Fruit fly (Drosophila melanogaster) Kc167 (cell line): ENCODE results near the gene ND-13A.

ENCODE experiments used
- Myc ChIP-seq: fragments of >200 bp; optimal IDR thresholded peaks from 2 replicates; lab custom pipeline; 2017; ENCODE audit warnings: missing external identifiers
- Sin3A ChIP-seq: fragments of >200 bp; optimal IDR thresholded peaks from 2 replicates; lab custom pipeline; 2018; ENCODE audit warnings: missing external identifiers
- h ChIP-seq: fragments of >200 bp; optimal IDR thresholded peaks from 3 replicates; lab custom pipeline; 2018; ENCODE audit warnings: missing external identifiers
- insv ChIP-seq: fragments of >200 bp; optimal IDR thresholded peaks from 3 replicates; lab custom pipeline; 2018; ENCODE audit warnings: missing external identifiers
- psq ChIP-seq: fragments of >200 bp; optimal IDR thresholded peaks from 2 replicates; lab custom pipeline; 2017; ENCODE audit warnings: missing external identifiers
- ttk ChIP-seq: sonication (Bioruptor generic); optimal IDR thresholded peaks from 2 replicates; lab custom pipeline; 2017; ENCODE audit warnings: missing external identifiers

Gene ND-13A

DNA sequence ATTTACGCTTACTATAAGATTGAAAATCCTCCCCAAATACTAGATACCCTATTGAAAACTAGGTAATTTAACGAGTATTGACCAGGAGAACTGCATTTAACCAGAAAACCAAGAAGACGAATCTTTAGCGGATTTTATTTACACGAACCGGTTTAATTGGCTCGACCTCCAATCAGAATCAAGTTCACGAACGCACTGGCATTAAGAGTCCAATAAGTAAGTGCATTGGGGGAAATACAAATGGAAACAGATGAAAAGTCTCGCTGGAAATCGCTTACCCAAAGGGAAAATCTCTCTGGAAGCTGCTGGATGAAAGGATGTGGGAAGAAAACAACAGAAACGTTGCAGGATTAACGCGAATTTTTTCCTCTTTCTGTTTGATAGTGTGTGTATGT lies 7.5 kb downstream of the ND-13A start:
- TF ChIP-seq psq (lab: Kevin White, UChicago) (no peak), insv (lab: Kevin White, UChicago) (no peak), Myc (no peak), ttk (lab: Kevin White, UChicago) (no peak), Sin3A (lab: Kevin White, UChicago) (no peak), h (lab: Kevin White, UChicago) (no peak)

DNA sequence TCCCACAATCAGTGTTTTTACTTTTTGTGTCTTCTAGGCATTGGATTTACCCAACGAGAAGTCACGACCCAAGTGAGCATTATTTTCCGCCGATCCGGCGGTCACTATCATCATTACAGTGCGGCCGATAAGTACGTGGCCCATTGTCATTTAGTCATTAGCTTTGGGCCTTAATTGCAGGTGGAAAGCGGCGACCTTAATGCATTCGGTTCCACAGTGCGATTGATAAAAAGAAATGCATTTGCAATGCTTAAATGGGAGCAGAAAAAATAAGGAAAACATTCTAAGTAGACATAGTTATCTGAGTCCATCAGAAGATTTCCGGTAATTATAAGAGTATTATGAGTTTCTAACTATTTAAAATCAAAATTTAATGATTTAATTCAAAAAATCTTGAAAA lies 7.9 kb downstream of the ND-13A start:
- TF ChIP-seq ttk (lab: Kevin White, UChicago) (no peak), h (lab: Kevin White, UChicago) (no peak), insv (lab: Kevin White, UChicago) (no peak), Sin3A (lab: Kevin White, UChicago) (no peak), psq (lab: Kevin White, UChicago) (no peak), Myc (no peak)

DNA sequence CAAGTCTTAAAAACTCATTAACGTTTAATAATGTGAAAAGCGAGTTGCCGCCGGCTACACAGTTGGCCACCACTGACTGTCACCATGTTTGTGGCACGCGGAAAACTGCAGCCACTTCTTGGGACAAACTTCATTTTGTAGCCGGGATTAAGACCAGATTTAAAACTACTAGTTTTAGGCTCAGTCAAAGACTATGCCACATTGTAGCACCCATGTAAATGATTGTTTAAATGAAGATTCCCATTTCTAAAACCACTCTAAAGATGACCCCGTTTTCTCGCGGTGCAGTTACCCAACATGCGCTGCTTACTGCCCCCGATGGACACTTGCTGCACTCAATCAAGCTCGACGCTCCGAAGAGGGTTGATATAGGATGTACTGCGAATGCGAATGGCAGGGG lies 9.7 kb downstream of the ND-13A start:
- TF ChIP-seq psq (lab: Kevin White, UChicago) (no peak), h (lab: Kevin White, UChicago) (no peak), Myc (no peak), insv (lab: Kevin White, UChicago) (no peak), Sin3A (lab: Kevin White, UChicago) (no peak), ttk (lab: Kevin White, UChicago) (no peak)

DNA sequence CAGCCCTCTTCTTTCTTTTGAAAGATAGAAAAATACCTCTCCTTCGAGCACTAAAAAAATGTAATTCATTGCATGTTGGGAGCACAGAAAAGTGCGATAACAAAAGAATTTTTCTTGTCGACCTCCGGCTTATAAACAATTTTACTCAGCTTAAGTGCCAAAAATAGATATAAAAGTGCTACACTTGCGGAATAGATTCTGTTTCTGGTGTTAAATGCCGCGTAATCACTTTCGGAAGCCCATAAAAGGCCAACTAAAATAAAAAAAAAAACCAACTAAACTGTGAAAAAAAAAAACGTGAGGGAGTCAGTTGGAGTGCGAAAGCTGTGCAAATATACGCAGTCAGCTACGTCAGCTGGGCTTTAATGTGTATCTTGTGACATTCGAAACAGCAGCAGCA lies 10.4 kb downstream of the ND-13A start:
- no peak for TF ChIP-seq Myc
- no peak for TF ChIP-seq insv (lab: Kevin White, UChicago)
- no peak for TF ChIP-seq h (lab: Kevin White, UChicago)

DNA sequence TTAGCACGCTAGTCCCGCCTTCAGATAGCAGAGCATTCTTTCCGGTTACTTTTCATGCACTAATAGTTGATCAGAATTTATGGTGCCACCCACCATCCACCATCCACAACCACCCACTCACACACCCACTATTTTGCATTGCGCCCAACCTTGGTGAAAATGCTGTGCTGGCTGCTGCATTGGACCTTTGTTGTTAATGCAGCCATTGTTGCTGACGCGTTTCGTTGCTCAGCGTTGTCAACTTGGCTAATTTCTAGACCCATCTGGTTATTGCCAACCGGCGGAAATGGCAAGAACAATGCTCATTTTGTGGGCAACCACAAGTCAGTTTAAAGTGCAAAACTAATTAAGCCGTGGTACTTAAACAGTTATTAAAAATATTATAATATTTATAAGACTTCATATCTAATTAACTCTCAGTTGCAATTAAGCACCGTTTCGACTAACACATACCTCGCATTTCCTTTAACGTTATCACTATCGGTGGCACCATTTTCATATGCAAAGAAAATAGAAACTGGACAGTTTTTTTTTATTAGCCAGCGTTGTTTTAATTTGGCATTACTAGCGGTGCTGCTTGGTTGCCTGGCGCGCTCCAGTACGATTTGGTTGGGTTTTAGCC lies 11.3 kb downstream of the ND-13A start:
- TF ChIP-seq h (lab: Kevin White, UChicago) (no peak), psq (lab: Kevin White, UChicago) (no peak), insv (lab: Kevin White, UChicago) (no peak), Myc (no peak), Sin3A (lab: Kevin White, UChicago) (no peak), ttk (lab: Kevin White, UChicago) (no peak)

- no peak for TF ChIP-seq Myc
- TF ChIP-seq ttk (lab: Kevin White, UChicago) = no peak
Measured at dm6 chr2L:5086905-5087522, 13.1 kb downstream of the ND-13A start.

DNA sequence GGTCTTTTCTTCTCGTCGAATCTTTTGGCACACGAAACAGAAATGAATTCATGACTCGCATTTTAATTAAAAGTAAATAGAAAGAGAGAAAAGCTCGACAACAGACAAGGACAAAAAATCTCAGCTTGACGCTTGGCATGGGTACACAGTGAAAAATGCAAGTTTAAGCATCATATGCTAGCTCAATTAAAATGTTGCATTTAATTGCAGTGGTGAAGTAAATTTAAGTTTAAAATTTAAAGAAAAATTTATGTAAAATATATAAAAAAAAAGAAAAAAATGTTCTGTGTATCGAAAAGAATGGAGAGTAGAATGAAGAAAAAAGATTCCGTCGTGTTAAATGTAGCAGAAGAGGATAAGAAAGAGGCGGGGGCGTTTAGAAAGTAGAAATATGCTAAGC lies 14.5 kb downstream of the ND-13A start:
- TF ChIP-seq Myc (no peak), Sin3A (lab: Kevin White, UChicago) (no peak), h (lab: Kevin White, UChicago) (no peak), psq (lab: Kevin White, UChicago) (no peak), insv (lab: Kevin White, UChicago) (no peak), ttk (lab: Kevin White, UChicago) (no peak)

dm6 chr2L:5084586-5085257 lies 15.4 kb downstream of the ND-13A start:
- TF ChIP-seq insv (lab: Kevin White, UChicago) (no peak), Myc (no peak), ttk (lab: Kevin White, UChicago) (no peak), Sin3A (lab: Kevin White, UChicago) (no peak), h (lab: Kevin White, UChicago) (no peak), psq (lab: Kevin White, UChicago) (no peak)

DNA sequence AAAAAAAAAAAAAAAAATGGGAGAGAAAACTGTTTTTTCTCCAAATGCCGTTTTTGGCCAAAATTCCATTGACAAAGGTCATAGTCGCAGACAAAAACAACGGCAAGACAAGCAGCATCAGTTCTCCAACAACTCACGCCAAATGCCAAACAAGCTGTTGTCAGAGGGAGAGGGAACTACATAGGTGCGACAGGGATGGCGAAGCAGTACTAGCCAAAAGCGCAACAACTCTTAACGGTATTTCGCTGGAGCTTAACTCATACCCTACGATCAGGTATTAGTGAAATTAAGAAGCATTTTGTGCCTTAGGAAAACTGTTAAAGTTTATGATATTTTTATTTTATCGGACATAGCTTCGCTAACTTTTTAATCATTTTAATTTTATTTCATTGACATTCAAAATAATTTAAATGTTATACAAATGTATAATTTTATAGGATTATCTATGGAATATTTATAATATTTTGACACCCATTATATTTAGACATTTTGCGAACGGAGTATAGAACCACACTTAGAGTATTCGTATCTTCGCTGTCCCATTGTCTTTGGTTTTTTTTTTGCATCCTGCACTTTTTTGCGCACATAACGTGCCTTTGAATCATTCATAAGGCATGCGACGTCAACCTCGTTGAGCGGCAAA lies 19.7 kb downstream of the ND-13A start:
- TF ChIP-seq insv (lab: Kevin White, UChicago) (no peak), psq (lab: Kevin White, UChicago) (no peak), ttk (lab: Kevin White, UChicago) (no peak), Myc (no peak), h (lab: Kevin White, UChicago) (no peak), Sin3A (lab: Kevin White, UChicago) (no peak)

- no peak for TF ChIP-seq ttk (lab: Kevin White, UChicago)
- TF ChIP-seq insv (lab: Kevin White, UChicago) = no peak
- TF ChIP-seq Myc = no peak
- no peak for TF ChIP-seq h (lab: Kevin White, UChicago)
- no peak for TF ChIP-seq psq (lab: Kevin White, UChicago)
- no peak for TF ChIP-seq Sin3A (lab: Kevin White, UChicago)
Measured at dm6 chr2L:5079200-5079599, 20.9 kb downstream of the ND-13A start.

dm6 chr2L:5072357-5072756 lies 27.7 kb downstream of the ND-13A start:
- no peak for TF ChIP-seq psq (lab: Kevin White, UChicago)
- TF ChIP-seq ttk (lab: Kevin White, UChicago) = no peak
